Fruit fly (Drosophila melanogaster) whole organism, wandering third instar larva: ENCODE data around the gene CG15387.

Experiments
- Abd-B ChIP-seq: fragments of >200 bp; optimal IDR thresholded peaks from 2 replicates; lab custom pipeline; 2017; ENCODE audit warnings: missing biosample characterization, missing genetic modification characterization
- Hr78 ChIP-seq: fragments of >200 bp; optimal IDR thresholded peaks from 2 replicates; lab custom pipeline; 2017; ENCODE audit warnings: missing biosample characterization, missing genetic modification characterization
- Jra ChIP-seq: sonication (Bioruptor generic); optimal IDR thresholded peaks from 2 replicates; lab custom pipeline; 2016; ENCODE audit warnings: missing biosample characterization, missing genetic modification characterization
- OdsH ChIP-seq: fragments of 200-800 bp; sonication (Bioruptor generic); optimal IDR thresholded peaks from 2 replicates; lab custom pipeline; 2016; ENCODE audit warnings: missing biosample characterization, mild to moderate bottlenecking, missing genetic modification characterization
- h ChIP-seq: fragments of 200-800 bp; sonication (Bioruptor generic); optimal IDR thresholded peaks from 3 replicates; lab custom pipeline; 2016; ENCODE audit warnings: missing biosample characterization, mild to moderate bottlenecking, missing genetic modification characterization
- jim ChIP-seq: fragments of 175-275, 200-325 bp; sonication (Bioruptor generic); optimal IDR thresholded peaks from 2 replicates; lab custom pipeline; 2016; ENCODE audit warnings: missing biosample characterization, mild to moderate bottlenecking, missing genetic modification characterization
- psq ChIP-seq: fragments of 200-800 bp; sonication (Bioruptor generic); optimal IDR thresholded peaks from 3 replicates; lab custom pipeline; 2017; ENCODE audit warnings: missing biosample characterization, mild to moderate bottlenecking, missing genetic modification characterization, moderate library complexity

DNA sequence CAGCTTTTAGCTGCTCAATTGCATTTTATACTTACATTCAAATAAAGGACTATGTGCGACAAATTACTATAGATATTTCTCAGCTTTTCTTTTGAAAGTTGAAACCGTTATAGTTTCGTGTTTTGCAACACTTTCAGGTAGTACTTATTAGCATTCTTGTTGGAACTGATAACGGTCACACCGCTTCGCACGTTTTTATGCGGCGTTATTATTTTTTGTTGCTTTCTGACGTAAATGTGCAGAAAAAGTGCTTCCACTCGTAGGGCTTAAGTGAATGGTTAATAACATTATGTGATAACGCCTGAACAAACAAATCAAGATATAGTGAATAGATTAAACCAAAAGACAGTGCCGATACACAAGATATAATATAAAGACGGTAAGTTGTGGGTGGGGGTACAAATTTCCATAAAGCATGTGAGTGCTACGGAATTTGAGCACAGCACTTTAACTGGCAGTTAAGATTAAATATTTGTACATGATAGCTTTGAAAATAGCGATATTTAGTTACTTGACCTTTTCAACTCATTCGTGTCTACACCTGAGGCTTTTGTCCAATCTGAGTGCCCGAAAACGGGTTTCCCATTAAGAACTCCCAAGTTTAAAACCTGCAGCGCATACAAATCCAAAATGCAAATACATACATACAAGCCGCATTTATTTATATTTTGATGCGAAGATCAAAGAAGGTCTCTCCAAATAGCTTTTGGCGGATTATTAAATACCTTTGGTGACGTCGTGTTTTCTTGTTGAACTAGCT is 5.3 kb downstream of the CG15387 start, which contains the start of gene papi:
- TF ChIP-seq psq (GFP tag; lab: Kevin White, UChicago) (no peak), Abd-B (no peak), OdsH (GFP tag; lab: Kevin White, UChicago) (no peak), Hr78 (GFP tag; lab: Kevin White, UChicago) (no peak), Jra (GFP tag; lab: Kevin White, UChicago) (no peak), h (GFP tag; lab: Kevin White, UChicago) (no peak), jim (GFP tag; lab: Kevin White, UChicago) (no peak)
